Fruit fly (Drosophila melanogaster) whole organism, adult: Measurements from ENCODE around the gene Mlp84B.

Experiments used
- CG7101 ChIP-seq: fragments of 200-800 bp; sonication (Bioruptor generic); optimal IDR thresholded peaks from 2 replicates; lab custom pipeline; 2018; ENCODE audit warnings: missing biosample characterization, mild to moderate bottlenecking, missing genetic modification characterization, moderate library complexity
- Clk ChIP-seq: fragments of 200-800 bp; sonication (Bioruptor generic); optimal IDR thresholded peaks from 2 replicates; lab custom pipeline; 2017; ENCODE audit warnings: missing biosample characterization, missing genetic modification characterization

- TF ChIP-seq Clk (GFP tag; lab: Kevin White, UChicago) (peak; percentile 83), CG7101 (peak; percentile 88)
These were observed 50.4 kb downstream of the Mlp84B start, which contains the start of the genes CG1105 and CG1965 for dm6 chr3R:7067092-7067491.
